Fruit fly (Drosophila melanogaster) whole organism, embryonic: ENCODE results near the gene spo.

ENCODE experiments used
- Ada2b ChIP-seq: fragments of 200-800 bp; sonication (Bioruptor generic); IDR thresholded peaks from 2 replicates; pipeline ENCODE4 v1.3.6; 2022; ENCODE audit warnings: missing biosample characterization, missing genetic modification characterization
- CG10979 ChIP-seq: fragments of 200-800 bp; sonication (Bioruptor generic); optimal IDR thresholded peaks from 2 replicates; lab custom pipeline; 2018; ENCODE audit warnings: missing biosample characterization, mild to moderate bottlenecking, missing genetic modification characterization, moderate library complexity
- CG12299 ChIP-seq: fragments of 200-800 bp; sonication (Bioruptor generic); optimal IDR thresholded peaks from 2 replicates; lab custom pipeline; 2018; ENCODE audit warnings: missing biosample characterization, mild to moderate bottlenecking, missing genetic modification characterization
- CG13624 ChIP-seq: fragments of 200-800 bp; sonication (Bioruptor generic); optimal IDR thresholded peaks from 2 replicates; lab custom pipeline; 2016; ENCODE audit warnings: missing biosample characterization, missing genetic modification characterization
- CG14710 ChIP-seq: fragments of 200-800 bp; sonication (Bioruptor generic); optimal IDR thresholded peaks from 3 replicates; lab custom pipeline; 2019; ENCODE audit warnings: missing biosample characterization, mild to moderate bottlenecking, missing genetic modification characterization, moderate library complexity
- CG15073 ChIP-seq: fragments of 200-800 bp; sonication (Bioruptor generic); optimal IDR thresholded peaks from 2 replicates; lab custom pipeline; 2016; ENCODE audit warnings: missing biosample characterization, missing genetic modification characterization
- CG15696 ChIP-seq: fragments of 200-800 bp; sonication (Bioruptor generic); optimal IDR thresholded peaks from 2 replicates; lab custom pipeline; 2019; ENCODE audit warnings: missing biosample characterization, mild to moderate bottlenecking, missing genetic modification characterization, moderate library complexity
- CG17385 ChIP-seq: fragments of 200-800 bp; sonication (Bioruptor generic); optimal IDR thresholded peaks from 3 replicates; lab custom pipeline; 2018; ENCODE audit warnings: missing biosample characterization, mild to moderate bottlenecking, missing genetic modification characterization
- CG3065 ChIP-seq: fragments of 200-800 bp; sonication (Bioruptor generic); optimal IDR thresholded peaks from 2 replicates; lab custom pipeline; 2016; ENCODE audit warnings: missing biosample characterization, missing genetic modification characterization
- CG33213 ChIP-seq: fragments of 200-800 bp; sonication (Bioruptor generic); optimal IDR thresholded peaks from 3 replicates; lab custom pipeline; 2016; ENCODE audit warnings: missing biosample characterization, missing genetic modification characterization
- CG34376 ChIP-seq: fragments of 200-800 bp; sonication (Bioruptor generic); optimal IDR thresholded peaks from 2 replicates; lab custom pipeline; 2018; ENCODE audit warnings: missing biosample characterization, mild to moderate bottlenecking, missing genetic modification characterization
- CG4360 ChIP-seq: fragments of 200-800 bp; sonication (Bioruptor generic); IDR thresholded peaks from 2 replicates; pipeline ENCODE4 v1.3.6; 2022; ENCODE audit warnings: missing biosample characterization, missing genetic modification characterization
- CG7357 ChIP-seq: fragments of 200-800 bp; sonication (Bioruptor generic); IDR thresholded peaks from 3 replicates; pipeline ENCODE4 v1.3.6; 2022; ENCODE audit warnings: missing biosample characterization, missing genetic modification characterization
- CG7372 ChIP-seq: fragments of 200-800 bp; sonication (Bioruptor generic); IDR thresholded peaks from 2 replicates; pipeline ENCODE4 v1.3.6; 2022; ENCODE audit warnings: missing biosample characterization, missing genetic modification characterization
- CG7839 ChIP-seq: fragments of 200-800 bp; sonication (Bioruptor generic); optimal IDR thresholded peaks from 3 replicates; lab custom pipeline; 2018; ENCODE audit warnings: missing biosample characterization, mild to moderate bottlenecking, missing genetic modification characterization, moderate library complexity
- CG9437 ChIP-seq: fragments of 200-800 bp; sonication (Bioruptor generic); optimal IDR thresholded peaks from 2 replicates; lab custom pipeline; 2018; ENCODE audit warnings: missing biosample characterization, mild to moderate bottlenecking, missing genetic modification characterization
- D19B ChIP-seq: fragments of 200-800 bp; sonication (Bioruptor generic); optimal IDR thresholded peaks from 2 replicates; lab custom pipeline; 2017; ENCODE audit warnings: missing biosample characterization, mild to moderate bottlenecking, missing genetic modification characterization
- Deaf1 ChIP-seq: fragments of 200-800 bp; optimal IDR thresholded peaks from 3 replicates; lab custom pipeline; 2019; ENCODE audit warnings: missing biosample characterization, mild to moderate bottlenecking, missing genetic modification characterization, moderate library complexity
- Doc3 ChIP-seq: fragments of 200-800 bp; sonication (Bioruptor generic); IDR thresholded peaks from 3 replicates; pipeline ENCODE4 v1.3.6; 2022; ENCODE audit warnings: missing biosample characterization, missing genetic modification characterization; ENCODE audit not compliant: partially characterized antibody
- Ets65A ChIP-seq: fragments of 200-800 bp; sonication (Bioruptor generic); peaks from one replicate; lab custom pipeline; 2016; ENCODE audit warnings: missing biosample characterization, missing genetic modification characterization
- Fer3 ChIP-seq: fragments of 200-800 bp; sonication (Bioruptor generic); optimal IDR thresholded peaks from 2 replicates; lab custom pipeline; 2018; ENCODE audit warnings: missing biosample characterization, mild to moderate bottlenecking, missing genetic modification characterization, moderate library complexity
- HLH4C ChIP-seq: fragments of 200-800 bp; sonication (Bioruptor generic); IDR thresholded peaks from 3 replicates; pipeline ENCODE4 v1.3.6; 2022; ENCODE audit warnings: missing biosample characterization, missing genetic modification characterization; ENCODE audit not compliant: partially characterized antibody
- HLH54F ChIP-seq: fragments of 200-800 bp; sonication (Bioruptor generic); optimal IDR thresholded peaks from 3 replicates; lab custom pipeline; 2016; ENCODE audit warnings: missing biosample characterization, missing genetic modification characterization
- Hr39 ChIP-seq: fragments of >200 bp; optimal IDR thresholded peaks from 2 replicates; lab custom pipeline; 2017
- Max ChIP-seq: fragments of 200-800 bp; sonication (Bioruptor generic); optimal IDR thresholded peaks from 2 replicates; lab custom pipeline; 2016; ENCODE audit warnings: missing biosample characterization, mild to moderate bottlenecking, missing genetic modification characterization
- NK7.1 ChIP-seq: fragments of 200-800 bp; sonication (Bioruptor generic); optimal IDR thresholded peaks from 3 replicates; lab custom pipeline; 2016; ENCODE audit warnings: missing biosample characterization, missing genetic modification characterization
- NfI ChIP-seq: fragments of 200-800 bp; sonication (Bioruptor generic); optimal IDR thresholded peaks from 3 replicates; lab custom pipeline; 2018; ENCODE audit warnings: missing biosample characterization, mild to moderate bottlenecking, missing genetic modification characterization, moderate library complexity
- Opbp ChIP-seq: fragments of 200-800 bp; sonication (Bioruptor generic); IDR thresholded peaks from 3 replicates; pipeline ENCODE4 v1.3.6; 2022; ENCODE audit warnings: missing biosample characterization, missing genetic modification characterization; ENCODE audit not compliant: partially characterized antibody
- Optix ChIP-seq: fragments of 200-800 bp; sonication (Bioruptor generic); IDR thresholded peaks from 3 replicates; pipeline ENCODE4 v1.3.6; 2022; ENCODE audit warnings: missing biosample characterization, missing genetic modification characterization
- Spps ChIP-seq: fragments of 200-800 bp; sonication (Bioruptor generic); optimal IDR thresholded peaks from 2 replicates; lab custom pipeline; 2018; ENCODE audit warnings: missing biosample characterization, mild to moderate bottlenecking, missing genetic modification characterization
- TFAM ChIP-seq: fragments of 200-800 bp; sonication (Bioruptor generic); optimal IDR thresholded peaks from 2 replicates; lab custom pipeline; 2017; ENCODE audit warnings: missing biosample characterization, missing genetic modification characterization, inconsistent platforms
- Trl ChIP-seq, 3 experiments: fragments of >200 bp in 2 of 3; fragments of 200-800 bp in 1 of 3; sonication (Bioruptor generic) in 1 of 3; optimal IDR thresholded peaks; 2 replicates in 1 of 3; 3 replicates in 2 of 3; lab custom pipeline; 2016 to 2017; ENCODE audit warnings: missing biosample characterization in 1 of 3, missing genetic modification characterization in 1 of 3
- Usf ChIP-seq: fragments of 200-800 bp; sonication (Bioruptor generic); optimal IDR thresholded peaks from 2 replicates; lab custom pipeline; 2017; ENCODE audit warnings: missing genotype, missing biosample characterization, missing genetic modification characterization
- abd-A ChIP-seq: fragments of 200-800 bp; sonication (Bioruptor generic); optimal IDR thresholded peaks from 3 replicates; lab custom pipeline; 2019; ENCODE audit warnings: missing biosample characterization, mild to moderate bottlenecking, missing genetic modification characterization, moderate library complexity
- al ChIP-seq: fragments of 200-800 bp; sonication (Bioruptor generic); IDR thresholded peaks from 2 replicates; pipeline ENCODE4 v1.3.6; 2022; ENCODE audit warnings: missing biosample characterization, missing genetic modification characterization
- ash1 ChIP-seq: fragments of 200-800 bp; sonication (Bioruptor generic); optimal IDR thresholded peaks from 2 replicates; lab custom pipeline; 2018; ENCODE audit warnings: missing biosample characterization, mild to moderate bottlenecking, missing genetic modification characterization
- btn ChIP-seq: fragments of 200-800 bp; sonication (Bioruptor generic); optimal IDR thresholded peaks from 2 replicates; lab custom pipeline; 2016; ENCODE audit warnings: missing biosample characterization, missing genetic modification characterization
- cas ChIP-seq: fragments of 200-800 bp; sonication (Bioruptor generic); IDR thresholded peaks from 2 replicates; pipeline ENCODE4 v1.3.6; 2022; ENCODE audit warnings: missing biosample characterization, missing genetic modification characterization
- chif ChIP-seq, 2 experiments: fragments of 200-800 bp; sonication (Bioruptor generic); optimal IDR thresholded peaks; 3 replicates each; lab custom pipeline; 2016; ENCODE audit warnings: missing biosample characterization in 2 of 2, missing genetic modification characterization in 2 of 2
- fu2 ChIP-seq: fragments of 200-800 bp; sonication (Bioruptor generic); optimal IDR thresholded peaks from 2 replicates; lab custom pipeline; 2016; ENCODE audit warnings: missing biosample characterization, missing genetic modification characterization
- hth ChIP-seq: fragments of >200 bp; optimal IDR thresholded peaks from 2 replicates; lab custom pipeline; 2017; ENCODE audit warnings: inconsistent platforms
- nau ChIP-seq: fragments of 200-800 bp; sonication (Bioruptor generic); optimal IDR thresholded peaks from 3 replicates; lab custom pipeline; 2017; ENCODE audit warnings: missing biosample characterization, mild to moderate bottlenecking, missing genetic modification characterization, missing genetic modification reagents
- nmo ChIP-seq: fragments of 200-800 bp; sonication (Bioruptor generic); optimal IDR thresholded peaks from 2 replicates; lab custom pipeline; 2018; ENCODE audit warnings: missing biosample characterization, mild to moderate bottlenecking, missing genetic modification characterization, moderate library complexity
- onecut ChIP-seq: fragments of 200-800 bp; sonication (Bioruptor generic); IDR thresholded peaks from 2 replicates; pipeline ENCODE4 v1.3.6; 2022; ENCODE audit warnings: missing biosample characterization, missing genetic modification characterization
- otp ChIP-seq: fragments of 200-800 bp; sonication (Bioruptor generic); IDR thresholded peaks from 3 replicates; pipeline ENCODE4, ENCODE4 v1.3.6; 2022; ENCODE audit warnings: missing biosample characterization, missing genetic modification characterization
- pb ChIP-seq: fragments of 200-800 bp; sonication (Bioruptor generic); optimal IDR thresholded peaks from 3 replicates; lab custom pipeline; 2016; ENCODE audit warnings: missing biosample characterization, missing genetic modification characterization
- row ChIP-seq: fragments of 200-800 bp; sonication (Bioruptor generic); IDR thresholded peaks from 3 replicates; pipeline ENCODE4 v1.3.6; 2022; ENCODE audit warnings: missing biosample characterization, missing genetic modification characterization
- sisA ChIP-seq: fragments of 200-800 bp; sonication (Bioruptor generic); IDR thresholded peaks from 2 replicates; pipeline ENCODE4 v1.3.6; 2022; ENCODE audit warnings: missing biosample characterization, missing genetic modification characterization
- tup ChIP-seq: fragments of 200-800 bp; sonication (Bioruptor generic); optimal IDR thresholded peaks from 2 replicates; lab custom pipeline; 2016; ENCODE audit warnings: missing biosample characterization, mild to moderate bottlenecking, missing genetic modification characterization, moderate library complexity
- vnd ChIP-seq: fragments of 200-800 bp; sonication (Bioruptor generic); IDR thresholded peaks from 3 replicates; pipeline ENCODE4 v1.3.6; 2022; ENCODE audit warnings: missing biosample characterization, missing genetic modification characterization; ENCODE audit not compliant: partially characterized antibody
- yki ChIP-seq: fragments of >200 bp; optimal IDR thresholded peaks from 3 replicates; lab custom pipeline; 2018
- zf30C ChIP-seq: fragments of 200-800 bp; sonication (Bioruptor generic); optimal IDR thresholded peaks from 3 replicates; lab custom pipeline; 2018; ENCODE audit warnings: missing biosample characterization, mild to moderate bottlenecking, missing genetic modification characterization

The spo gene

dm6 chr3L:5630608-5631080 lies 38.3 kb upstream of the spo start, which contains the start of gene Blimp-1 (continued):
- TF ChIP-seq CG7372 (GFP tag; lab: Robert Waterston, UW) (no peak), CG7839 (tag; lab: Kevin White, UChicago) (no peak), CG15073 (GFP tag; lab: Kevin White, UChicago) (no peak), zf30C (GFP tag; lab: Kevin White, UChicago) (peak; percentile 55), Max (GFP tag; lab: Kevin White, UChicago) (no peak), btn (no peak), Doc3 (GFP tag; lab: Robert Waterston, UW) (no peak), Optix (GFP tag; lab: Robert Waterston, UW) (no peak), CG33213 (GFP tag; lab: Kevin White, UChicago) (no peak), Hr39 (lab: Kevin White, UChicago) (no peak), cas (GFP tag; lab: Robert Waterston, UW) (no peak), vnd (no peak), CG12299 (no peak), Opbp (no peak), tup (GFP tag; lab: Kevin White, UChicago) (no peak), CG13624 (GFP tag; lab: Kevin White, UChicago) (no peak), HLH54F (GFP tag; lab: Kevin White, UChicago) (no peak), CG14710 (no peak), Trl (optimal IDR thresholded peaks at IDR 0.05; lab: Kevin White, UChicago) (peak; percentile 55 to 91), Trl (GFP tag; optimal IDR thresholded peaks at IDR 0.05; lab: Kevin White, UChicago) (no peak), NfI (GFP tag; lab: Kevin White, UChicago) (no peak), CG7357 (no peak), nmo (GFP tag; lab: Kevin White, UChicago) (no peak), abd-A (tag; lab: Kevin White, UChicago) (no peak), CG34376 (no peak), onecut (no peak), ash1 (GFP tag; lab: Kevin White, UChicago) (no peak), CG17385 (no peak), CG3065 (GFP tag; lab: Kevin White, UChicago) (no peak), otp (GFP tag; lab: Robert Waterston, UW) (no peak), pb (no peak), nau (GFP tag; lab: Kevin White, UChicago) (no peak), yki (peak; percentile 82), chif (GFP tag; optimal IDR thresholded peaks at IDR 0.05; lab: Kevin White, UChicago) (no peak), CG9437 (GFP tag; lab: Kevin White, UChicago) (peak; percentile 21), NK7.1 (GFP tag; lab: Kevin White, UChicago) (no peak), fu2 (no peak), row (no peak), sisA (GFP tag; lab: Robert Waterston, UW) (no peak), al (GFP tag; lab: Robert Waterston, UW) (no peak), D19B (GFP tag; lab: Kevin White, UChicago) (no peak), Deaf1 (peak; percentile 2), HLH4C (GFP tag; lab: Robert Waterston, UW) (no peak), Spps (tag; lab: Kevin White, UChicago) (no peak), CG15696 (tag; lab: Kevin White, UChicago) (no peak), hth (lab: Kevin White, UChicago) (no peak), CG4360 (GFP tag; lab: Robert Waterston, UW) (no peak), Usf (no peak), Ets65A (GFP tag; lab: Kevin White, UChicago) (no peak), CG10979 (tag; lab: Kevin White, UChicago) (no peak), TFAM (GFP tag; lab: Kevin White, UChicago) (no peak), Fer3 (tag; lab: Kevin White, UChicago) (no peak), Ada2b (no peak)
